Worm (Caenorhabditis elegans) whole organism, young adult: ENCODE data around the gene cut-6.

Source experiments
- C17E4.6 ChIP-seq: fragments of 200-800 bp; sonication (Bioruptor generic); IDR thresholded peaks from 2 replicates; pipeline ENCODE4 v1.3.6; 2022; ENCODE audit warnings: missing genetic modification reagents, missing genetic modification characterization, missing compliant biosample characterization
- F23B12.7 ChIP-seq: sonication (generic microtip); optimal IDR thresholded peaks from 2 replicates; lab custom pipeline; 2017; ENCODE audit warnings: missing genetic modification characterization, mild to moderate bottlenecking, missing compliant biosample characterization, antibody characterized with exemption, moderate library complexity; ENCODE audit not compliant: insufficient read depth
- F57C9.4 ChIP-seq: sonication (generic microtip); optimal IDR thresholded peaks from 2 replicates; lab custom pipeline; 2017; ENCODE audit warnings: mild to moderate bottlenecking, missing genetic modification characterization, missing compliant biosample characterization
- K12H6.12 ChIP-seq: fragments of 200-800 bp; sonication (Bioruptor generic); optimal IDR thresholded peaks from 2 replicates; lab custom pipeline; 2018; ENCODE audit warnings: mild to moderate bottlenecking, missing genetic modification characterization, missing compliant biosample characterization
- ama-1 ChIP-seq, 3 experiments: fragments of 150-350 bp in 1 of 3; sonication (generic microtip) in 2 of 3; optimal IDR thresholded peaks; 2 replicates each; lab custom pipeline; 2014 to 2018; ENCODE audit warnings: missing biosample characterization in 2 of 3, missing genetic modification characterization in 2 of 3, missing genetic modification reagents in 2 of 3
- attf-5 ChIP-seq: fragments of 200-800 bp; sonication (Bioruptor generic); optimal IDR thresholded peaks from 2 replicates; lab custom pipeline; 2018; ENCODE audit warnings: mild to moderate bottlenecking, missing genetic modification characterization, missing compliant biosample characterization
- attf-6 ChIP-seq: fragments of 200-800 bp; sonication (Bioruptor generic); IDR thresholded peaks from 2 replicates; pipeline ENCODE4 v1.3.6; 2022; ENCODE audit warnings: missing genetic modification reagents, missing genetic modification characterization, missing compliant biosample characterization
- hlh-26 ChIP-seq: fragments of 200-800 bp; sonication (Bioruptor generic); conservative IDR thresholded peaks from 2 replicates; pipeline ENCODE4 v1.3.6; 2022; ENCODE audit warnings: missing genetic modification reagents, missing genetic modification characterization, missing compliant biosample characterization
- lin-35 ChIP-seq, 3 experiments: fragments of 150-350 bp in 2 of 3; sonication (generic microtip) in 1 of 3; optimal IDR thresholded peaks; 2 replicates each; lab custom pipeline; 2014 to 2018; ENCODE audit warnings: missing biosample characterization in 3 of 3, missing genetic modification characterization in 3 of 3, missing genetic modification reagents in 3 of 3
- madf-10 ChIP-seq: sonication (generic microtip); optimal IDR thresholded peaks from 2 replicates; lab custom pipeline; 2016; ENCODE audit warnings: mild to moderate bottlenecking, missing genetic modification characterization, missing compliant biosample characterization
- rec-8 ChIP-seq, 2 experiments: sonication (generic microtip); optimal IDR thresholded peaks; 2 replicates each; lab custom pipeline; 2016; ENCODE audit warnings: mild to moderate bottlenecking in 2 of 2, missing genetic modification characterization in 2 of 2, missing genetic modification reagents in 2 of 2, missing genotype in 2 of 2, missing biosample characterization in 1 of 2, missing compliant biosample characterization in 1 of 2, moderate library complexity in 1 of 2
- unc-62 ChIP-seq: fragments of 150-350 bp; optimal IDR thresholded peaks from 2 replicates; lab custom pipeline; 2014; ENCODE audit warnings: missing biosample characterization, missing genetic modification reagents, missing genetic modification characterization
- zim-3 ChIP-seq: sonication (generic microtip); optimal IDR thresholded peaks from 2 replicates; lab custom pipeline; 2017; ENCODE audit warnings: mild to moderate bottlenecking, missing genetic modification characterization, moderate library complexity, missing compliant biosample characterization

DNA sequence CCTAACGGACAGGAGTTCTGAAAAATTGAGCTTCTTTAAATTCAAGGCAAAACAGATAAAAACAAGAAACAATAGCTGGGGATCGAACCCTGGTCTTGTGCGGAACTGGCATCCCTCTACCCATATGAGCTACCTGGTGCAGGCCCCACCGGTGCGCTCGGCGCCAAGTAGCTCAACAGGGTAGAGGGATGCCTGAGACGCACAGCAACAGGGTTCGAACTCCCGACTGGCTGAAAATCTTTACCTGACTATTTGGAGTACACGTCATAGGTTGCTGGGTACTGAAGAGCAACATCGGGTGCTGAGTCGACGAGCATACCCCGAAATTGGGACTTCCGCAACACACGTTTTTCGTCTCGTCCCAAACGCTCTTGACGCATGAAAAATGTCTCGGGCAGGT, 51.6 kb downstream of the cut-6 start:
- TF ChIP-seq hlh-26 (GFP tag; lab: Robert Waterston, UW), result no peak
- no peak for TF ChIP-seq attf-6 (GFP tag; lab: Robert Waterston, UW)
- no peak for TF ChIP-seq ama-1 (optimal IDR thresholded peaks at IDR 0.05; lab: Kevin White, UChicago)
- TF ChIP-seq ama-1 (GFP tag; optimal IDR thresholded peaks at IDR 0.05; lab: Kevin White, UChicago), result no peak
- no peak for TF ChIP-seq lin-35 (GFP tag; optimal IDR thresholded peaks at IDR 0.05; lab: Kevin White, UChicago)
- no peak for TF ChIP-seq F57C9.4 (tag; lab: Kevin White, UChicago)
- no peak for TF ChIP-seq rec-8 (tag; optimal IDR thresholded peaks at IDR 0.05; lab: Kevin White, UChicago)
- no peak for TF ChIP-seq zim-3
- TF ChIP-seq F23B12.7 (tag; lab: Kevin White, UChicago), result no peak
- no peak for TF ChIP-seq C17E4.6 (GFP tag; lab: Robert Waterston, UW)
- no peak for TF ChIP-seq madf-10 (tag; lab: Kevin White, UChicago)
- no peak for TF ChIP-seq attf-5 (GFP tag; lab: Kevin White, UChicago)
- no peak for TF ChIP-seq K12H6.12 (tag; lab: Kevin White, UChicago)
- no peak for TF ChIP-seq unc-62 (GFP tag; lab: Kevin White, UChicago)
